Worm (Caenorhabditis elegans) whole organism, L1 larva: ENCODE data around the gene srd-19.

Experiments used
- C04F5.9 ChIP-seq: sonication (generic microtip); optimal IDR thresholded peaks from 2 replicates; lab custom pipeline; 2016; ENCODE audit warnings: missing genetic modification characterization, missing compliant biosample characterization
- C16A3.4 ChIP-seq: fragments of 150-350 bp; optimal IDR thresholded peaks from 2 replicates; lab custom pipeline; 2014; ENCODE audit warnings: missing biosample characterization, missing genetic modification characterization
- C34B4.2 ChIP-seq: sonication (generic microtip); optimal IDR thresholded peaks from 2 replicates; lab custom pipeline; 2017; ENCODE audit warnings: mild to moderate bottlenecking, missing genetic modification characterization, missing compliant biosample characterization
- ama-1 ChIP-seq: fragments of 150-350 bp; optimal IDR thresholded peaks from 2 replicates; lab custom pipeline; 2014
- blmp-1 ChIP-seq: fragments of 150-350 bp; optimal IDR thresholded peaks from 2 replicates; lab custom pipeline; 2014; ENCODE audit warnings: missing biosample characterization, missing genetic modification characterization
- ceh-82 ChIP-seq, 3 experiments: fragments of 150-350 bp in 1 of 3; sonication (generic microtip) in 2 of 3; optimal IDR thresholded peaks; 2 replicates each; lab custom pipeline; 2014 to 2017; ENCODE audit warnings: missing biosample characterization in 3 of 3, missing genetic modification characterization in 3 of 3
- ceh-88 ChIP-seq: fragments of 200-800 bp; sonication (Bioruptor generic); IDR thresholded peaks from 2 replicates; pipeline ENCODE4 v1.3.6; 2022; ENCODE audit warnings: missing genetic modification characterization, missing compliant biosample characterization
- dsc-1 ChIP-seq: sonication (generic microtip); optimal IDR thresholded peaks from 2 replicates; lab custom pipeline; 2016; ENCODE audit warnings: mild to moderate bottlenecking, missing genetic modification characterization, missing compliant biosample characterization
- efl-1 ChIP-seq, 4 experiments: fragments of 150-350 bp; optimal IDR thresholded peaks in 3 of 4; peaks in 1 of 4; 1 replicate in 1 of 4; 2 replicates in 3 of 4; lab custom pipeline; 2014; ENCODE audit warnings: missing biosample characterization in 2 of 4, missing genetic modification characterization in 2 of 4, missing genetic modification reagents in 2 of 4
- efl-3 ChIP-seq: fragments of 200-800 bp; sonication (Bioruptor generic); optimal IDR thresholded peaks from 2 replicates; lab custom pipeline; 2018; ENCODE audit warnings: mild to moderate bottlenecking, missing genetic modification characterization, missing compliant biosample characterization
- egl-13 ChIP-seq: sonication (generic microtip); optimal IDR thresholded peaks from 2 replicates; lab custom pipeline; 2016; ENCODE audit warnings: missing genotype, missing genetic modification reagents, missing genetic modification characterization, missing compliant biosample characterization
- elt-3 ChIP-seq, 6 experiments: fragments of 150-350 bp in 1 of 6; sonication (generic microtip); optimal IDR thresholded peaks; 2 replicates each; lab custom pipeline; 2017 to 2018; ENCODE audit warnings: missing biosample characterization in 6 of 6, missing genetic modification characterization in 6 of 6, inconsistent platforms in 1 of 6
- ets-5 ChIP-seq: fragments of 200-800 bp; sonication (Bioruptor generic); IDR thresholded peaks from 2 replicates; pipeline ENCODE4 v1.3.6; 2022; ENCODE audit warnings: missing genetic modification characterization, missing compliant biosample characterization
- fkh-10 ChIP-seq: sonication (generic microtip); optimal IDR thresholded peaks from 2 replicates; lab custom pipeline; 2017; ENCODE audit warnings: missing biosample characterization, missing genetic modification reagents, missing genetic modification characterization
- fkh-8 ChIP-seq: sonication (generic microtip); optimal IDR thresholded peaks from 2 replicates; lab custom pipeline; 2016; ENCODE audit warnings: mild to moderate bottlenecking, missing genetic modification characterization, missing compliant biosample characterization
- grh-1 ChIP-seq: fragments of 200-800 bp; sonication (Bioruptor generic); IDR thresholded peaks from 2 replicates; pipeline ENCODE4 v1.3.6; 2022; ENCODE audit warnings: missing genetic modification reagents, missing genetic modification characterization, missing compliant biosample characterization
- hlh-4 ChIP-seq: sonication (generic microtip); optimal IDR thresholded peaks from 2 replicates; lab custom pipeline; 2016; ENCODE audit warnings: mild to moderate bottlenecking, missing genetic modification characterization, missing compliant biosample characterization
- hpl-2 ChIP-seq: fragments of 150-350 bp; optimal IDR thresholded peaks from 2 replicates; lab custom pipeline; 2014; ENCODE audit warnings: missing biosample characterization, missing genetic modification reagents, missing genetic modification characterization
- irx-1 ChIP-seq: sonication (generic microtip); optimal IDR thresholded peaks from 2 replicates; lab custom pipeline; 2016; ENCODE audit warnings: missing genetic modification characterization, missing compliant biosample characterization
- lin-13 ChIP-seq: fragments of 150-350 bp; optimal IDR thresholded peaks from 2 replicates; lab custom pipeline; 2014; ENCODE audit warnings: missing biosample characterization, missing genetic modification reagents, missing genetic modification characterization
- lin-14 ChIP-seq: fragments of 200-800 bp; sonication (Bioruptor generic); optimal IDR thresholded peaks from 2 replicates; lab custom pipeline; 2018; ENCODE audit warnings: mild to moderate bottlenecking, missing genetic modification characterization, moderate library complexity, missing compliant biosample characterization
- lin-35 ChIP-seq, 2 experiments: fragments of 150-350 bp; optimal IDR thresholded peaks; 2 replicates each; lab custom pipeline; 2014; ENCODE audit warnings: missing biosample characterization in 2 of 2, missing genetic modification characterization in 2 of 2, missing genetic modification reagents in 2 of 2
- lin-39 ChIP-seq: fragments of 150-350 bp; optimal IDR thresholded peaks from 2 replicates; lab custom pipeline; 2014; ENCODE audit warnings: missing biosample characterization, missing genetic modification reagents, missing genetic modification characterization
- lir-3 ChIP-seq: sonication (generic microtip); optimal IDR thresholded peaks from 2 replicates; lab custom pipeline; 2016; ENCODE audit warnings: mild to moderate bottlenecking, missing genetic modification characterization, moderate library complexity, missing compliant biosample characterization; ENCODE audit not compliant: poor library complexity
- lsy-2 ChIP-seq, 2 experiments: fragments of 150-350 bp; optimal IDR thresholded peaks; 2 replicates each; lab custom pipeline; 2014; ENCODE audit warnings: missing biosample characterization in 2 of 2, missing genetic modification characterization in 2 of 2
- mab-9 ChIP-seq: fragments of 200-800 bp; sonication (Bioruptor generic); IDR thresholded peaks from 2 replicates; pipeline ENCODE4 v1.3.6; 2022; ENCODE audit warnings: missing genetic modification reagents, missing genetic modification characterization, missing compliant biosample characterization
- mdl-1 ChIP-seq, 2 experiments: fragments of 150-350 bp; optimal IDR thresholded peaks; 2 replicates each; lab custom pipeline; 2014 to 2017; ENCODE audit warnings: missing biosample characterization in 2 of 2, missing genetic modification characterization in 2 of 2, inconsistent platforms in 1 of 2
- nhr-20 ChIP-seq: sonication (generic microtip); optimal IDR thresholded peaks from 2 replicates; lab custom pipeline; 2016; ENCODE audit warnings: mild to moderate bottlenecking, missing genetic modification characterization, missing compliant biosample characterization
- nhr-28 ChIP-seq: fragments of 150-350 bp; optimal IDR thresholded peaks from 2 replicates; lab custom pipeline; 2014; ENCODE audit warnings: missing biosample characterization, missing genetic modification characterization
- nhr-71 ChIP-seq: sonication (generic microtip); optimal IDR thresholded peaks from 2 replicates; lab custom pipeline; 2016; ENCODE audit warnings: mild to moderate bottlenecking, missing genetic modification characterization, moderate library complexity, missing compliant biosample characterization
- nhr-77 ChIP-seq: fragments of 150-350 bp; optimal IDR thresholded peaks from 2 replicates; lab custom pipeline; 2014; ENCODE audit warnings: missing biosample characterization, missing genetic modification characterization
- nhr-85 ChIP-seq: sonication (generic microtip); peaks from one replicate; lab custom pipeline; 2016; ENCODE audit warnings: missing genetic modification characterization, inconsistent platforms, missing compliant biosample characterization
- nhr-90 ChIP-seq: sonication (generic microtip); optimal IDR thresholded peaks from 2 replicates; lab custom pipeline; 2016; ENCODE audit warnings: mild to moderate bottlenecking, missing genetic modification characterization, missing compliant biosample characterization; ENCODE audit not compliant: poor library complexity
- pag-3 ChIP-seq: sonication (generic microtip); optimal IDR thresholded peaks from 2 replicates; lab custom pipeline; 2017; ENCODE audit warnings: missing genetic modification characterization, mild to moderate bottlenecking, missing compliant biosample characterization, antibody characterized with exemption, borderline replicate concordance; ENCODE audit not compliant: insufficient read depth
- skn-1 ChIP-seq: fragments of 150-350 bp; optimal IDR thresholded peaks from 2 replicates; lab custom pipeline; 2014; ENCODE audit warnings: missing biosample characterization, missing genetic modification characterization
- snu-23 ChIP-seq: sonication (generic microtip); optimal IDR thresholded peaks from 2 replicates; lab custom pipeline; 2016; ENCODE audit warnings: missing genetic modification characterization, missing compliant biosample characterization
- sptf-1 ChIP-seq: fragments of 150-350 bp; optimal IDR thresholded peaks from 2 replicates; lab custom pipeline; 2014; ENCODE audit warnings: missing biosample characterization, missing genetic modification characterization
- swsn-7 ChIP-seq: sonication (generic microtip); optimal IDR thresholded peaks from 2 replicates; lab custom pipeline; 2016; ENCODE audit warnings: missing genetic modification characterization, missing compliant biosample characterization
- tbx-2 ChIP-seq: sonication (generic microtip); optimal IDR thresholded peaks from 2 replicates; lab custom pipeline; 2016; ENCODE audit warnings: missing genetic modification characterization, missing compliant biosample characterization
- tlp-1 ChIP-seq: fragments of 150-350 bp; optimal IDR thresholded peaks from 2 replicates; lab custom pipeline; 2014; ENCODE audit warnings: missing biosample characterization, missing genetic modification characterization
- unc-30 ChIP-seq: sonication (generic microtip); optimal IDR thresholded peaks from 2 replicates; lab custom pipeline; 2017; ENCODE audit warnings: missing biosample characterization, missing genetic modification characterization
- unc-86 ChIP-seq: sonication (generic microtip); optimal IDR thresholded peaks from 2 replicates; lab custom pipeline; 2016; ENCODE audit warnings: missing genetic modification characterization, missing compliant biosample characterization
- unc-98 ChIP-seq: fragments of 200-800 bp; sonication (Bioruptor generic); IDR thresholded peaks from 2 replicates; pipeline ENCODE4 v1.3.6; 2022; ENCODE audit warnings: missing genetic modification characterization, missing compliant biosample characterization
- vab-15 ChIP-seq: sonication (generic microtip); optimal IDR thresholded peaks from 2 replicates; lab custom pipeline; 2017; ENCODE audit warnings: missing genotype, mild to moderate bottlenecking, missing genetic modification characterization, missing compliant biosample characterization
- zag-1 ChIP-seq: fragments of 150-350 bp; optimal IDR thresholded peaks from 2 replicates; lab custom pipeline; 2014; ENCODE audit warnings: missing biosample characterization, missing genetic modification characterization
- zip-4 ChIP-seq: fragments of 200-800 bp; sonication (Bioruptor generic); optimal IDR thresholded peaks from 2 replicates; lab custom pipeline; 2018; ENCODE audit warnings: mild to moderate bottlenecking, missing genetic modification characterization, moderate library complexity, missing compliant biosample characterization
- ztf-11 ChIP-seq, 2 experiments: sonication (generic microtip); optimal IDR thresholded peaks; 2 replicates each; lab custom pipeline; 2016 to 2017; ENCODE audit warnings: missing genetic modification characterization in 2 of 2, missing biosample characterization in 1 of 2, missing compliant biosample characterization in 1 of 2
- ztf-4 ChIP-seq: fragments of 150-350 bp; optimal IDR thresholded peaks from 2 replicates; lab custom pipeline; 2014; ENCODE audit warnings: missing biosample characterization, missing genetic modification characterization

Gene srd-19

ce11 chrV:13393333-13393803 is 35.2 kb downstream of the srd-19 start (continued):
- TF ChIP-seq lin-13 (GFP tag; lab: Kevin White, UChicago): no peak
- no peak for TF ChIP-seq nhr-77 (tag; lab: Kevin White, UChicago)
- TF ChIP-seq fkh-10: no peak
- TF ChIP-seq irx-1: no peak
- TF ChIP-seq lsy-2 (tag; optimal IDR thresholded peaks at IDR 0.05; lab: Kevin White, UChicago): peak; percentile 9 to 24
- TF ChIP-seq mdl-1 (tag; optimal IDR thresholded peaks at IDR 0.05; lab: Kevin White, UChicago): peak in 1 of 2 experiments; percentile 17
- TF ChIP-seq hpl-2 (GFP tag; lab: Kevin White, UChicago): no peak
- peak; percentile 53 for TF ChIP-seq nhr-85 (tag; lab: Kevin White, UChicago)
- no peak for TF ChIP-seq zip-4 (GFP tag; lab: Kevin White, UChicago)
- TF ChIP-seq fkh-8 (tag; lab: Kevin White, UChicago): no peak
- no peak for TF ChIP-seq lin-39 (tag; lab: Kevin White, UChicago)
- no peak for TF ChIP-seq pag-3 (tag; lab: Kevin White, UChicago)
- no peak for TF ChIP-seq C16A3.4
- TF ChIP-seq snu-23 (GFP tag; lab: Kevin White, UChicago): peak; percentile 49
- TF ChIP-seq efl-1 (optimal IDR thresholded peaks at IDR 0.05; lab: Kevin White, UChicago): no peak
- TF ChIP-seq efl-1 (GFP tag; optimal IDR thresholded peaks at IDR 0.05 in 1 of 2; lab: Kevin White, UChicago): peak in 1 of 2 experiments; percentile 92
- TF ChIP-seq ets-5: no peak
- no peak for TF ChIP-seq lir-3 (tag; lab: Kevin White, UChicago)
- TF ChIP-seq swsn-7: peak; percentile 36
- peak; percentile 46 for TF ChIP-seq lin-14 (GFP tag; lab: Kevin White, UChicago)
- no peak for TF ChIP-seq nhr-90 (tag; lab: Kevin White, UChicago)
- no peak for TF ChIP-seq grh-1
- TF ChIP-seq ceh-88 (GFP tag; lab: Robert Waterston, UW): no peak
- TF ChIP-seq nhr-20 (tag; lab: Kevin White, UChicago): peak; percentile 25
- TF ChIP-seq ceh-82 (tag; optimal IDR thresholded peaks at IDR 0.05; lab: Kevin White, UChicago): no peak
- no peak for TF ChIP-seq efl-3
- no peak for TF ChIP-seq mab-9 (GFP tag; lab: Robert Waterston, UW)
- TF ChIP-seq egl-13 (tag; lab: Kevin White, UChicago): no peak
- TF ChIP-seq unc-86 (tag; lab: Kevin White, UChicago): no peak
- no peak for TF ChIP-seq vab-15 (tag; lab: Kevin White, UChicago)
- no peak for TF ChIP-seq sptf-1 (tag; lab: Kevin White, UChicago)

ce11 chrV:13391378-13392258 is 36.9 kb downstream of the srd-19 start, which contains the start of gene somi-1:
somi-1 (minus strand) TSS chrV:13391395.
- peak in 1 of 2 experiments; percentile 1 for TF ChIP-seq lin-35 (GFP tag; optimal IDR thresholded peaks at IDR 0.05; lab: Kevin White, UChicago)
- TF ChIP-seq pag-3 (tag; lab: Kevin White, UChicago): no peak
- TF ChIP-seq lsy-2 (tag; optimal IDR thresholded peaks at IDR 0.05; lab: Kevin White, UChicago): peak in 1 of 2 experiments; percentile 16
- peak; percentile 53 for TF ChIP-seq lin-14 (GFP tag; lab: Kevin White, UChicago)
- TF ChIP-seq nhr-28: no peak
- TF ChIP-seq tlp-1 (tag; lab: Kevin White, UChicago): no peak
- TF ChIP-seq C34B4.2: no peak
- no peak for TF ChIP-seq sptf-1 (tag; lab: Kevin White, UChicago)
- no peak for TF ChIP-seq swsn-7
- TF ChIP-seq nhr-85 (tag; lab: Kevin White, UChicago): peak; percentile 84
- TF ChIP-seq skn-1 (tag; lab: Kevin White, UChicago): no peak
- TF ChIP-seq ama-1 (lab: Kevin White, UChicago): no peak
- TF ChIP-seq nhr-71 (tag; lab: Kevin White, UChicago): peak; percentile 38
- TF ChIP-seq ztf-4: no peak
- no peak for TF ChIP-seq hlh-4 (tag; lab: Kevin White, UChicago)
- peak; percentile 92 for TF ChIP-seq fkh-10
- TF ChIP-seq ceh-88 (GFP tag; lab: Robert Waterston, UW): no peak; the same call in 1 of the 2 replicates
- no peak for TF ChIP-seq lin-13 (GFP tag; lab: Kevin White, UChicago)
- no peak for TF ChIP-seq ets-5
- TF ChIP-seq elt-3 (tag; optimal IDR thresholded peaks at IDR 0.05; lab: Kevin White, UChicago): peak in 1 of 6 experiments; percentile 28
- TF ChIP-seq zag-1 (tag; lab: Kevin White, UChicago): no peak
- peak; percentile 94 for TF ChIP-seq blmp-1 (tag; lab: Kevin White, UChicago)
- TF ChIP-seq C04F5.9 (tag; lab: Kevin White, UChicago): no peak
- TF ChIP-seq ztf-11 (tag; optimal IDR thresholded peaks at IDR 0.05; lab: Kevin White, UChicago): no peak
- no peak for TF ChIP-seq unc-98 (GFP tag; lab: Robert Waterston, UW)
- no peak for TF ChIP-seq dsc-1 (tag; lab: Kevin White, UChicago)
- no peak for TF ChIP-seq unc-30 (tag; lab: Kevin White, UChicago)
- TF ChIP-seq tbx-2 (tag; lab: Kevin White, UChicago): no peak
